Worm (Caenorhabditis elegans): ENCODE data around the gene sma-10.

DNA sequence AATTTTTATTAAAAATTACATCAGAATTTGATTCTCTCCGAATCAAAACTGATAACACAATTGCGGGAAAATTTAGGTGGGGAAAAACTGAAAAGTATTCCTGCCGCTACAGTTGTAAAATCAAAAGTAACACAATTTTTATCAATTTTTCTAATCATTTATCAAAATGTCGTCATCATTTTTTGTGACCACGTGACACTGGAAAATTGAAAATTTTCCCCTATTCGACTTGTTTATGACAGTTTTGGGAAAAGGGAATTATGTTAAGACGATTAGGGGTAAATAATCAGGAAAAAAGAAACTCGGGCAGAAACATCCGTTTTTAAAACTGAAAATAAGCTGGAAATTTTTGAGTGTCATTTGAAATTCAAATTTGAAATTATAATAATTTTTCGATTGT lies 22.6 kb downstream of the sma-10 start:
- TF ChIP-seq flt-1 (GFP tag; IDR thresholded peaks at IDR 0.05) (no peak), med-1 (GFP tag; optimal IDR thresholded peaks at IDR 0.05; ENCODE audit: insufficient read depth) (no peak), tab-1 (GFP tag; IDR thresholded peaks at IDR 0.05) (no peak), cog-1 (tag; optimal IDR thresholded peaks at IDR 0.05) (no peak), klf-2 (GFP tag; conservative IDR thresholded peaks at IDR 0.05) (no peak), T22C8.4 (GFP tag; IDR thresholded peaks at IDR 0.05) (no peak), ztf-23 (GFP tag; IDR thresholded peaks at IDR 0.05) (no peak), ztf-29 (GFP tag; IDR thresholded peaks at IDR 0.05) (no peak)

Measured in whole organism, midembryonic.